Worm (Caenorhabditis elegans): Measurements from ENCODE around the gene C05D2.8.

ce11 chrIII:5624835-5625234 is 14.7 kb upstream of the C05D2.8 start, which contains the start of gene daf-4:
- TF ChIP-seq lin-39 (tag; optimal IDR thresholded peaks at IDR 0.05) (no peak), ztf-4 (tag; optimal IDR thresholded peaks at IDR 0.05) (no peak), nhr-25 (tag; optimal IDR thresholded peaks at IDR 0.05) (no peak), ztf-11 (tag; optimal IDR thresholded peaks at IDR 0.05) (no peak), nfya-1 (tag; optimal IDR thresholded peaks at IDR 0.05; ENCODE audit: insufficient read depth) (no peak), pha-4 (tag; optimal IDR thresholded peaks at IDR 0.05) (no peak)
